Fruit fly (Drosophila melanogaster) whole organism, embryonic: Measurements from ENCODE around the gene beag.

Experiments used
- Antp ChIP-seq: fragments of 200-800 bp; sonication (Bioruptor generic); optimal IDR thresholded peaks from 3 replicates; lab custom pipeline; 2016; ENCODE audit warnings: missing biosample characterization, missing genetic modification characterization
- Atf-2 ChIP-seq: fragments of 200-800 bp; sonication (Bioruptor generic); optimal IDR thresholded peaks from 2 replicates; lab custom pipeline; 2016; ENCODE audit warnings: missing biosample characterization, missing genetic modification characterization
- BEAF-32 ChIP-seq: fragments of 200-800 bp; sonication (Bioruptor generic); optimal IDR thresholded peaks from 3 replicates; lab custom pipeline; 2017; ENCODE audit warnings: missing biosample characterization, missing genetic modification characterization, mild to moderate bottlenecking, moderate library complexity, missing genetic modification reagents
- Blimp-1 ChIP-seq: fragments of 200-800 bp; sonication (Bioruptor generic); optimal IDR thresholded peaks from 3 replicates; lab custom pipeline; 2018; ENCODE audit warnings: missing biosample characterization, missing genetic modification characterization, mild to moderate bottlenecking, moderate library complexity, missing genetic modification reagents
- CG11398 ChIP-seq: fragments of 200-800 bp; sonication (Bioruptor generic); optimal IDR thresholded peaks from 2 replicates; lab custom pipeline; 2016; ENCODE audit warnings: missing biosample characterization, missing genetic modification characterization
- CG14014 ChIP-seq: fragments of 200-800 bp; sonication (Bioruptor generic); IDR thresholded peaks from 2 replicates; pipeline ENCODE4 v1.3.6; 2022; ENCODE audit warnings: missing biosample characterization, missing genetic modification characterization
- CG15073 ChIP-seq: fragments of 200-800 bp; sonication (Bioruptor generic); optimal IDR thresholded peaks from 2 replicates; lab custom pipeline; 2016; ENCODE audit warnings: missing biosample characterization, missing genetic modification characterization
- CG1602 ChIP-seq: fragments of 200-800 bp; sonication (Bioruptor generic); optimal IDR thresholded peaks from 3 replicates; lab custom pipeline; 2016; ENCODE audit warnings: missing biosample characterization, missing genetic modification characterization
- CG1832 ChIP-seq: fragments of 200-800 bp; sonication (Bioruptor generic); optimal IDR thresholded peaks from 2 replicates; lab custom pipeline; 2017; ENCODE audit warnings: missing biosample characterization, mild to moderate bottlenecking, missing genetic modification characterization, inconsistent platforms
- CG2712 ChIP-seq: fragments of 200-800 bp; optimal IDR thresholded peaks from 3 replicates; lab custom pipeline; 2019; ENCODE audit warnings: missing biosample characterization, mild to moderate bottlenecking, missing genetic modification characterization, moderate library complexity
- CG2875 ChIP-seq: fragments of 200-800 bp; sonication (Bioruptor generic); optimal IDR thresholded peaks from 2 replicates; lab custom pipeline; 2017; ENCODE audit warnings: missing biosample characterization, mild to moderate bottlenecking, missing genetic modification characterization, missing genetic modification reagents
- CG30020 ChIP-seq: fragments of 200-800 bp; optimal IDR thresholded peaks from 2 replicates; lab custom pipeline; 2019; ENCODE audit warnings: missing biosample characterization, mild to moderate bottlenecking, missing genetic modification characterization, moderate library complexity
- CG30431 ChIP-seq: fragments of 200-800 bp; sonication (Bioruptor generic); optimal IDR thresholded peaks from 2 replicates; lab custom pipeline; 2017; ENCODE audit warnings: missing biosample characterization, missing genetic modification characterization
- CG31388 ChIP-seq: fragments of 200-800 bp; sonication (Bioruptor generic); optimal IDR thresholded peaks from 2 replicates; lab custom pipeline; 2016; ENCODE audit warnings: missing biosample characterization, missing genetic modification characterization
- CG31441 ChIP-seq: fragments of 200-800 bp; sonication (Bioruptor generic); IDR thresholded peaks from 2 replicates; pipeline ENCODE4 v1.3.6; 2022; ENCODE audit warnings: missing biosample characterization, missing genetic modification characterization
- CG34224 ChIP-seq: fragments of 200-800 bp; sonication (Bioruptor generic); IDR thresholded peaks from 3 replicates; pipeline ENCODE4 v1.3.6; 2022; ENCODE audit warnings: missing biosample characterization, missing genetic modification characterization; ENCODE audit not compliant: partially characterized antibody
- CG3995 ChIP-seq: fragments of 200-800 bp; sonication (Bioruptor generic); optimal IDR thresholded peaks from 3 replicates; lab custom pipeline; 2016; ENCODE audit warnings: missing biosample characterization, missing genetic modification characterization
- CG4617 ChIP-seq: fragments of 200-800 bp; sonication (Bioruptor generic); optimal IDR thresholded peaks from 3 replicates; lab custom pipeline; 2016; ENCODE audit warnings: missing biosample characterization, missing genetic modification characterization, borderline replicate concordance
- CG6254 ChIP-seq: fragments of 200-800 bp; sonication (Bioruptor generic); optimal IDR thresholded peaks from 3 replicates; lab custom pipeline; 2017; ENCODE audit warnings: mild to moderate bottlenecking, missing biosample characterization, missing genetic modification reagents, missing genetic modification characterization
- CG9437 ChIP-seq: fragments of 200-800 bp; sonication (Bioruptor generic); optimal IDR thresholded peaks from 2 replicates; lab custom pipeline; 2018; ENCODE audit warnings: missing biosample characterization, mild to moderate bottlenecking, missing genetic modification characterization
- CkIIα-i1 ChIP-seq: fragments of 200-800 bp; sonication (Bioruptor generic); IDR thresholded peaks from 2 replicates; pipeline ENCODE4 v1.3.6; 2022; ENCODE audit warnings: missing biosample characterization, missing genetic modification characterization
- Dbx ChIP-seq: fragments of 200-800 bp; sonication (Bioruptor generic); IDR thresholded peaks from 3 replicates; pipeline ENCODE4 v1.3.6; 2022; ENCODE audit warnings: missing biosample characterization, missing genetic modification characterization
- Dip2 ChIP-seq: fragments of 200-800 bp; sonication (Bioruptor generic); IDR thresholded peaks from 2 replicates; pipeline ENCODE4 v1.3.6; 2022; ENCODE audit warnings: missing biosample characterization, missing genetic modification characterization
- Dip3 ChIP-seq: fragments of 200-800 bp; sonication (Bioruptor generic); optimal IDR thresholded peaks from 3 replicates; lab custom pipeline; 2016; ENCODE audit warnings: missing biosample characterization, missing genetic modification characterization
- Fer2 ChIP-seq: fragments of 200-800 bp; sonication (Bioruptor generic); optimal IDR thresholded peaks from 2 replicates; lab custom pipeline; 2018; ENCODE audit warnings: missing biosample characterization, mild to moderate bottlenecking, missing genetic modification characterization, moderate library complexity
- Gug ChIP-seq: fragments of 200-800 bp; sonication (Bioruptor generic); IDR thresholded peaks from 4 replicates; pipeline ENCODE4 v1.3.6; 2022; ENCODE audit warnings: missing biosample characterization, missing genetic modification characterization
- HLH3B ChIP-seq: fragments of 200-800 bp; sonication (Bioruptor generic); IDR thresholded peaks from 2 replicates; pipeline ENCODE4 v1.3.6; 2022; ENCODE audit warnings: missing biosample characterization, missing genetic modification characterization
- Hmr ChIP-seq: fragments of 200-800 bp; sonication (Bioruptor generic); optimal IDR thresholded peaks from 3 replicates; lab custom pipeline; 2017; ENCODE audit warnings: mild to moderate bottlenecking, missing biosample characterization, missing genetic modification reagents, missing genetic modification characterization
- MTF-1 ChIP-seq: fragments of 200-800 bp; sonication (Bioruptor generic); optimal IDR thresholded peaks from 2 replicates; lab custom pipeline; 2018; ENCODE audit warnings: missing biosample characterization, mild to moderate bottlenecking, missing genetic modification characterization, borderline replicate concordance
- Meics ChIP-seq: fragments of 200-800 bp; sonication (Bioruptor generic); optimal IDR thresholded peaks from 2 replicates; lab custom pipeline; 2017; ENCODE audit warnings: missing biosample characterization, mild to moderate bottlenecking, missing genetic modification characterization
- PHDP ChIP-seq: fragments of 200-800 bp; sonication (Bioruptor generic); optimal IDR thresholded peaks from 3 replicates; lab custom pipeline; 2018; ENCODE audit warnings: missing biosample characterization, mild to moderate bottlenecking, missing genetic modification characterization, moderate library complexity
- Sin3A ChIP-seq: fragments of >200 bp; optimal IDR thresholded peaks from 2 replicates; lab custom pipeline; 2018
- Six4 ChIP-seq: fragments of 200-800 bp; sonication (Bioruptor generic); optimal IDR thresholded peaks from 2 replicates; lab custom pipeline; 2016; ENCODE audit warnings: missing biosample characterization, missing genetic modification characterization
- Ssrp ChIP-seq: fragments of 200-800 bp; sonication (Bioruptor generic); optimal IDR thresholded peaks from 2 replicates; lab custom pipeline; 2018; ENCODE audit warnings: missing biosample characterization, mild to moderate bottlenecking, missing genetic modification characterization, moderate library complexity
- chinmo ChIP-seq: fragments of 200-800 bp; sonication (Bioruptor generic); IDR thresholded peaks from 4 replicates; pipeline ENCODE4 v1.3.6; 2022; ENCODE audit warnings: missing biosample characterization, missing genetic modification characterization; ENCODE audit not compliant: partially characterized antibody
- dimm ChIP-seq: fragments of 200-800 bp; sonication (Bioruptor generic); IDR thresholded peaks from 2 replicates; pipeline ENCODE4 v1.3.6; 2022; ENCODE audit warnings: missing biosample characterization, missing genetic modification characterization
- fu2 ChIP-seq: fragments of 200-800 bp; sonication (Bioruptor generic); optimal IDR thresholded peaks from 2 replicates; lab custom pipeline; 2016; ENCODE audit warnings: missing biosample characterization, missing genetic modification characterization
- gce ChIP-seq: fragments of 200-800 bp; sonication (Bioruptor generic); IDR thresholded peaks from 3 replicates; pipeline ENCODE4 v1.3.6; 2022; ENCODE audit warnings: missing biosample characterization, missing genetic modification characterization
- hth ChIP-seq: fragments of >200 bp; optimal IDR thresholded peaks from 2 replicates; lab custom pipeline; 2017; ENCODE audit warnings: inconsistent platforms
- kah ChIP-seq: fragments of 200-800 bp; sonication (Bioruptor generic); optimal IDR thresholded peaks from 2 replicates; lab custom pipeline; 2018; ENCODE audit warnings: missing biosample characterization, mild to moderate bottlenecking, missing genetic modification characterization
- ken ChIP-seq: fragments of 200-800 bp; sonication (Bioruptor generic); IDR thresholded peaks from 3 replicates; pipeline ENCODE4 v1.3.6; 2022; ENCODE audit warnings: missing biosample characterization, missing genetic modification characterization
- klu ChIP-seq: fragments of 200-800 bp; sonication (Bioruptor generic); IDR thresholded peaks from 2 replicates; pipeline ENCODE4 v1.3.6; 2022; ENCODE audit warnings: missing biosample characterization, missing genetic modification characterization
- lov ChIP-seq, 2 experiments: fragments of 200-800 bp in 1 of 2; fragments of >200 bp in 1 of 2; sonication (Bioruptor generic) in 1 of 2; IDR thresholded peaks in 1 of 2; optimal IDR thresholded peaks in 1 of 2; 2 replicates in 1 of 2; 3 replicates in 1 of 2; pipeline versions ENCODE4 v1.3.6 to Lab custom; 2017 to 2022; ENCODE audit warnings: missing biosample characterization in 1 of 2, missing genetic modification characterization in 1 of 2
- mld ChIP-seq: fragments of 200-800 bp; sonication (Bioruptor generic); IDR thresholded peaks from 3 replicates; pipeline ENCODE4 v1.3.6; 2022; ENCODE audit warnings: missing biosample characterization, missing genetic modification characterization; ENCODE audit not compliant: partially characterized antibody
- nerfin-2 ChIP-seq: fragments of 200-800 bp; sonication (Bioruptor generic); IDR thresholded peaks from 2 replicates; pipeline ENCODE4 v1.3.6; 2022; ENCODE audit warnings: missing biosample characterization, missing genetic modification characterization; ENCODE audit not compliant: partially characterized antibody
- psq ChIP-seq: fragments of 200-800 bp; sonication (Bioruptor generic); optimal IDR thresholded peaks from 2 replicates; lab custom pipeline; 2017; ENCODE audit warnings: missing biosample characterization, missing genetic modification characterization
- slbo ChIP-seq: fragments of 200-800 bp; sonication (Bioruptor generic); IDR thresholded peaks from 2 replicates; pipeline ENCODE4 v1.3.6; 2022; ENCODE audit warnings: missing biosample characterization, missing genetic modification characterization
- tll ChIP-seq, 2 experiments: fragments of 200-800 bp in 1 of 2; fragments of >200 bp in 1 of 2; sonication (Bioruptor generic) in 1 of 2; optimal IDR thresholded peaks; 2 replicates each; lab custom pipeline; 2017 to 2019; ENCODE audit warnings: missing biosample characterization in 2 of 2, missing genetic modification characterization in 2 of 2, mild to moderate bottlenecking in 1 of 2, moderate library complexity in 1 of 2
- trh ChIP-seq: fragments of 200-800 bp; sonication (Bioruptor generic); optimal IDR thresholded peaks from 2 replicates; lab custom pipeline; 2016; ENCODE audit warnings: missing biosample characterization, missing genetic modification characterization
- ttk ChIP-seq: fragments of 200-800 bp; sonication (Bioruptor generic); IDR thresholded peaks from 2 replicates; pipeline ENCODE4 v2.1.2; 2022; ENCODE audit warnings: missing biosample characterization, missing genetic modification characterization
- z ChIP-seq: fragments of 200-800 bp; sonication (Bioruptor generic); IDR thresholded peaks from 3 replicates; pipeline ENCODE4 v1.3.6; 2022; ENCODE audit warnings: missing biosample characterization, missing genetic modification characterization

Gene beag

dm6 chr3R:9085306-9085705 lies 20.4 kb upstream of the beag start (continued):
- no peak for TF ChIP-seq CG1602 (GFP tag; lab: Kevin White, UChicago)
- no peak for TF ChIP-seq kah (GFP tag; lab: Kevin White, UChicago)
- TF ChIP-seq CG14014 (GFP tag; lab: Robert Waterston, UW) = no peak
- TF ChIP-seq psq = no peak
- TF ChIP-seq CG30020 = no peak
- TF ChIP-seq Meics (GFP tag; lab: Kevin White, UChicago) = peak; percentile 43
- no peak for TF ChIP-seq CG6254 (GFP tag; lab: Kevin White, UChicago)
- no peak for TF ChIP-seq CG2875 (GFP tag; lab: Kevin White, UChicago)
- TF ChIP-seq Gug (GFP tag; lab: Robert Waterston, UW) = 0 out of 4 replicates have a peak, but pooled peaks have one; percentile 34
- TF ChIP-seq hth (lab: Kevin White, UChicago) = no peak
- TF ChIP-seq CG31441 (GFP tag; lab: Robert Waterston, UW) = 0 out of 2 replicates have a peak, but pooled peaks have one; percentile 20
- no peak for TF ChIP-seq PHDP (tag; lab: Kevin White, UChicago)
- no peak for TF ChIP-seq mld (GFP tag; lab: Robert Waterston, UW)
- no peak for TF ChIP-seq dimm (GFP tag; lab: Robert Waterston, UW)
- no peak for TF ChIP-seq Dbx (GFP tag; lab: Robert Waterston, UW)
- TF ChIP-seq BEAF-32 = no peak
- TF ChIP-seq klu (GFP tag; lab: Robert Waterston, UW) = no peak
- TF ChIP-seq CG30431 (GFP tag; lab: Kevin White, UChicago) = no peak
- TF ChIP-seq z (GFP tag; lab: Robert Waterston, UW) = no peak
- 0 out of 3 replicates have a peak, but pooled peaks have one; percentile 41 for TF ChIP-seq ken (GFP tag; lab: Robert Waterston, UW)
- TF ChIP-seq CG9437 (GFP tag; lab: Kevin White, UChicago) = no peak
- peak; percentile 10 for TF ChIP-seq Six4 (GFP tag; lab: Kevin White, UChicago)
- TF ChIP-seq CG4617 (GFP tag; lab: Kevin White, UChicago) = no peak
- TF ChIP-seq MTF-1 (GFP tag; lab: Kevin White, UChicago) = no peak
- TF ChIP-seq Blimp-1 = peak; percentile 55
- TF ChIP-seq CkIIα-i1 (GFP tag; lab: Robert Waterston, UW) = no peak
- no peak for TF ChIP-seq Atf-2
- TF ChIP-seq slbo (GFP tag; lab: Robert Waterston, UW) = peak; percentile 48; the same call in 1 of the 2 replicates
- no peak for TF ChIP-seq CG3995
- no peak for TF ChIP-seq CG31388 (GFP tag; lab: Kevin White, UChicago)
- TF ChIP-seq nerfin-2 = no peak
- peak; percentile 30 for TF ChIP-seq Hmr (GFP tag; lab: Kevin White, UChicago)
- TF ChIP-seq CG15073 (GFP tag; lab: Kevin White, UChicago) = no peak
- TF ChIP-seq Dip3 (GFP tag; lab: Kevin White, UChicago) = no peak
- no peak for TF ChIP-seq Antp (GFP tag; lab: Kevin White, UChicago)
- TF ChIP-seq chinmo (GFP tag; lab: Robert Waterston, UW) = no peak
- 0 out of 2 replicates have a peak, but pooled peaks have one; percentile 40 for TF ChIP-seq HLH3B
- no peak for TF ChIP-seq Dip2 (GFP tag; lab: Robert Waterston, UW)
- peak; percentile 16 for TF ChIP-seq Ssrp (tag; lab: Kevin White, UChicago)
- TF ChIP-seq CG11398 (GFP tag; lab: Kevin White, UChicago) = no peak
- no peak for TF ChIP-seq Sin3A (lab: Kevin White, UChicago)
- TF ChIP-seq CG34224 (GFP tag; lab: Robert Waterston, UW) = no peak
- no peak for TF ChIP-seq lov (optimal IDR thresholded peaks at IDR 0.05; lab: Kevin White, UChicago)
- no peak for TF ChIP-seq lov (GFP tag; IDR thresholded peaks at IDR 0.05; lab: Robert Waterston, UW)
- no peak for TF ChIP-seq gce (GFP tag; lab: Robert Waterston, UW)
- TF ChIP-seq CG1832 = no peak
- TF ChIP-seq Fer2 = no peak
- TF ChIP-seq ttk (GFP tag; lab: Robert Waterston, UW) = 0 out of 2 replicates have a peak, but pooled peaks have one; percentile 13
- TF ChIP-seq CG2712 (tag; lab: Kevin White, UChicago) = peak; percentile 37
- TF ChIP-seq tll (GFP tag; optimal IDR thresholded peaks at IDR 0.05; lab: Kevin White, UChicago) = no peak
- TF ChIP-seq trh (GFP tag; lab: Kevin White, UChicago) = no peak
- TF ChIP-seq fu2 (GFP tag; lab: Kevin White, UChicago) = no peak
